Fruit fly (Drosophila melanogaster) whole organism, embryonic: ENCODE data around the gene CG31759.
A peak's percentile ranks its signal among the peaks of the same experiment; 100 is the strongest.

ENCODE experiments used
- Aef1 ChIP-seq: fragments of 200-800 bp; sonication (Bioruptor generic); IDR thresholded peaks from 3 replicates; pipeline ENCODE4 v1.3.6; 2022; ENCODE audit warnings: missing biosample characterization, missing genetic modification characterization
- Blimp-1 ChIP-seq: fragments of 200-800 bp; sonication (Bioruptor generic); optimal IDR thresholded peaks from 3 replicates; lab custom pipeline; 2018; ENCODE audit warnings: missing biosample characterization, missing genetic modification characterization, mild to moderate bottlenecking, moderate library complexity, missing genetic modification reagents
- CG14965 ChIP-seq: fragments of 200-800 bp; sonication (Bioruptor generic); optimal IDR thresholded peaks from 2 replicates; lab custom pipeline; 2016; ENCODE audit warnings: missing biosample characterization, missing genetic modification characterization, borderline replicate concordance
- CG1603 ChIP-seq: fragments of 200-800 bp; sonication (Bioruptor generic); optimal IDR thresholded peaks from 2 replicates; lab custom pipeline; 2019; ENCODE audit warnings: missing biosample characterization, mild to moderate bottlenecking, missing genetic modification characterization, moderate library complexity
- CG17361 ChIP-seq: fragments of 200-800 bp; sonication (Bioruptor generic); IDR thresholded peaks from 3 replicates; pipeline ENCODE4 v1.3.6; 2022; ENCODE audit warnings: missing biosample characterization, missing genetic modification characterization
- CG17568 ChIP-seq: fragments of 200-800 bp; sonication (Bioruptor generic); optimal IDR thresholded peaks from 2 replicates; lab custom pipeline; 2018; ENCODE audit warnings: missing biosample characterization, mild to moderate bottlenecking, missing genetic modification characterization, moderate library complexity
- CG17802 ChIP-seq: fragments of 200-800 bp; sonication (Bioruptor generic); optimal IDR thresholded peaks from 2 replicates; lab custom pipeline; 2018; ENCODE audit warnings: missing biosample characterization, mild to moderate bottlenecking, missing genetic modification characterization, moderate library complexity
- CG34422 ChIP-seq: fragments of 200-800 bp; sonication (Bioruptor generic); IDR thresholded peaks from 3 replicates; pipeline ENCODE4 v1.3.6; 2022; ENCODE audit warnings: missing biosample characterization, missing genetic modification characterization
- CG4404 ChIP-seq: fragments of 200-800 bp; sonication (Bioruptor generic); IDR thresholded peaks from 2 replicates; pipeline ENCODE4 v1.3.6; 2022; ENCODE audit warnings: missing biosample characterization, missing genetic modification characterization
- CG9215 ChIP-seq: fragments of 200-800 bp; sonication (Bioruptor generic); IDR thresholded peaks from 2 replicates; pipeline ENCODE4 v1.3.6; 2022; ENCODE audit warnings: missing biosample characterization, missing genetic modification characterization
- CkIIα-i1 ChIP-seq: fragments of 200-800 bp; sonication (Bioruptor generic); IDR thresholded peaks from 2 replicates; pipeline ENCODE4 v1.3.6; 2022; ENCODE audit warnings: missing biosample characterization, missing genetic modification characterization
- H15 ChIP-seq: fragments of 200-800 bp; sonication (Bioruptor generic); IDR thresholded peaks from 3 replicates; pipeline ENCODE4 v1.3.6; 2022; ENCODE audit warnings: missing biosample characterization, missing genetic modification characterization
- MTF-1 ChIP-seq: fragments of 200-800 bp; sonication (Bioruptor generic); optimal IDR thresholded peaks from 2 replicates; lab custom pipeline; 2018; ENCODE audit warnings: missing biosample characterization, mild to moderate bottlenecking, missing genetic modification characterization, borderline replicate concordance
- Max ChIP-seq: fragments of 200-800 bp; sonication (Bioruptor generic); optimal IDR thresholded peaks from 2 replicates; lab custom pipeline; 2016; ENCODE audit warnings: missing biosample characterization, mild to moderate bottlenecking, missing genetic modification characterization
- Meics ChIP-seq: fragments of 200-800 bp; sonication (Bioruptor generic); optimal IDR thresholded peaks from 2 replicates; lab custom pipeline; 2017; ENCODE audit warnings: missing biosample characterization, mild to moderate bottlenecking, missing genetic modification characterization
- Mes4 ChIP-seq: fragments of 200-800 bp; sonication (Bioruptor generic); optimal IDR thresholded peaks from 2 replicates; lab custom pipeline; 2016; ENCODE audit warnings: missing biosample characterization, missing genetic modification characterization
- NFAT ChIP-seq: fragments of 200-800 bp; sonication (Bioruptor generic); IDR thresholded peaks from 2 replicates; pipeline ENCODE4 v1.3.6; 2022; ENCODE audit warnings: missing biosample characterization, missing genetic modification characterization
- NfI ChIP-seq: fragments of 200-800 bp; sonication (Bioruptor generic); optimal IDR thresholded peaks from 3 replicates; lab custom pipeline; 2018; ENCODE audit warnings: missing biosample characterization, mild to moderate bottlenecking, missing genetic modification characterization, moderate library complexity
- Stat92E ChIP-seq, 3 experiments: fragments of >200 bp in 2 of 3; fragments of 200-800 bp in 1 of 3; sonication (Bioruptor generic) in 1 of 3; optimal IDR thresholded peaks; 2 replicates each; lab custom pipeline; 2017 to 2019; ENCODE audit warnings: missing biosample characterization in 3 of 3, missing genetic modification characterization in 3 of 3, mild to moderate bottlenecking in 1 of 3, moderate library complexity in 1 of 3
- Xrp1 ChIP-seq: fragments of 200-800 bp; sonication (Bioruptor generic); IDR thresholded peaks from 2 replicates; pipeline ENCODE4 v1.3.6; 2022; ENCODE audit warnings: missing biosample characterization, missing genetic modification characterization
- ab ChIP-seq: fragments of 200-800 bp; sonication (Bioruptor generic); optimal IDR thresholded peaks from 2 replicates; lab custom pipeline; 2016; ENCODE audit warnings: missing biosample characterization, missing genetic modification characterization
- az2 ChIP-seq: fragments of 200-800 bp; sonication (Bioruptor generic); optimal IDR thresholded peaks from 3 replicates; lab custom pipeline; 2016; ENCODE audit warnings: missing biosample characterization, missing genetic modification characterization
- bcd ChIP-seq: fragments of 200-800 bp; sonication (Bioruptor generic); optimal IDR thresholded peaks from 2 replicates; lab custom pipeline; 2017; ENCODE audit warnings: missing biosample characterization, mild to moderate bottlenecking, missing genetic modification characterization
- cato ChIP-seq: fragments of 200-800 bp; sonication (Bioruptor generic); optimal IDR thresholded peaks from 2 replicates; lab custom pipeline; 2016; ENCODE audit warnings: missing biosample characterization, missing genetic modification characterization, borderline replicate concordance
- chif ChIP-seq, 2 experiments: fragments of 200-800 bp; sonication (Bioruptor generic); optimal IDR thresholded peaks; 3 replicates each; lab custom pipeline; 2016; ENCODE audit warnings: missing biosample characterization in 2 of 2, missing genetic modification characterization in 2 of 2
- crp ChIP-seq, 2 experiments: fragments of 200-800 bp; sonication (Bioruptor generic); optimal IDR thresholded peaks; 2 replicates in 1 of 2; 3 replicates in 1 of 2; lab custom pipeline; 2017; ENCODE audit warnings: missing biosample characterization in 2 of 2, missing genetic modification characterization in 2 of 2, mild to moderate bottlenecking in 1 of 2, moderate library complexity in 1 of 2
- dati ChIP-seq: fragments of 200-800 bp; sonication (Bioruptor generic); IDR thresholded peaks from 2 replicates; pipeline ENCODE4 v1.3.6; 2022; ENCODE audit warnings: missing biosample characterization, missing genetic modification characterization
- dimm ChIP-seq: fragments of 200-800 bp; sonication (Bioruptor generic); IDR thresholded peaks from 2 replicates; pipeline ENCODE4 v1.3.6; 2022; ENCODE audit warnings: missing biosample characterization, missing genetic modification characterization
- ewg ChIP-seq: fragments of 200-800 bp; sonication (Bioruptor generic); optimal IDR thresholded peaks from 3 replicates; lab custom pipeline; 2017; ENCODE audit warnings: mild to moderate bottlenecking, missing biosample characterization, missing genetic modification reagents, missing genetic modification characterization
- fd64A ChIP-seq: fragments of 200-800 bp; sonication (Bioruptor generic); optimal IDR thresholded peaks from 3 replicates; lab custom pipeline; 2018; ENCODE audit warnings: missing biosample characterization, mild to moderate bottlenecking, missing genetic modification characterization
- insv ChIP-seq, 2 experiments: fragments of 200-800 bp; sonication (Bioruptor generic); optimal IDR thresholded peaks; 3 replicates each; lab custom pipeline; 2016 to 2018; ENCODE audit warnings: missing biosample characterization in 2 of 2, missing genetic modification characterization in 2 of 2
- lilli ChIP-seq: fragments of 200-800 bp; sonication (Bioruptor generic); optimal IDR thresholded peaks from 3 replicates; lab custom pipeline; 2016; ENCODE audit warnings: missing biosample characterization, missing genetic modification characterization
- onecut ChIP-seq: fragments of 200-800 bp; sonication (Bioruptor generic); IDR thresholded peaks from 2 replicates; pipeline ENCODE4 v1.3.6; 2022; ENCODE audit warnings: missing biosample characterization, missing genetic modification characterization
- pan ChIP-seq, 4 experiments: fragments of >200 bp in 3 of 4; fragments of 200-800 bp in 1 of 4; sonication (Bioruptor generic) in 1 of 4; optimal IDR thresholded peaks in 3 of 4; IDR thresholded peaks in 1 of 4; 2 replicates each; pipeline versions ENCODE4 v1.3.6 to Lab custom; 2017 to 2022; ENCODE audit warnings: missing biosample characterization in 2 of 4, missing genetic modification characterization in 2 of 4, mixed read lengths in 1 of 4
- prd ChIP-seq, 3 experiments: fragments of >200 bp in 2 of 3; fragments of 200-800 bp in 1 of 3; sonication (Bioruptor generic) in 1 of 3; optimal IDR thresholded peaks in 2 of 3; IDR thresholded peaks in 1 of 3; 2 replicates in 2 of 3; 3 replicates in 1 of 3; pipeline versions ENCODE4 v1.3.6 to Lab custom; 2017 to 2022; ENCODE audit warnings: missing biosample characterization in 1 of 3, missing genetic modification characterization in 1 of 3
- psq ChIP-seq: fragments of 200-800 bp; sonication (Bioruptor generic); optimal IDR thresholded peaks from 2 replicates; lab custom pipeline; 2017; ENCODE audit warnings: missing biosample characterization, missing genetic modification characterization
- ranshi ChIP-seq: fragments of 200-800 bp; sonication (Bioruptor generic); IDR thresholded peaks from 2 replicates; pipeline ENCODE4 v1.3.6; 2022; ENCODE audit warnings: missing biosample characterization, missing genetic modification characterization
- sc ChIP-seq, 3 experiments: fragments of >200 bp in 2 of 3; fragments of 200-800 bp in 1 of 3; sonication (Bioruptor generic) in 1 of 3; optimal IDR thresholded peaks; 2 replicates in 2 of 3; 3 replicates in 1 of 3; lab custom pipeline; 2017; ENCODE audit warnings: mild to moderate bottlenecking in 1 of 3, missing biosample characterization in 1 of 3, missing genetic modification characterization in 1 of 3, missing genetic modification reagents in 1 of 3
- so ChIP-seq: fragments of 200-800 bp; sonication (Bioruptor generic); IDR thresholded peaks from 3 replicates; pipeline ENCODE4 v1.3.6; 2022; ENCODE audit warnings: missing biosample characterization, missing genetic modification characterization
- stc ChIP-seq: fragments of 200-800 bp; sonication (Bioruptor generic); IDR thresholded peaks from 2 replicates; pipeline ENCODE4 v1.3.6; 2022; ENCODE audit warnings: missing biosample characterization, missing genetic modification characterization
- stwl ChIP-seq: fragments of 200-800 bp; sonication (Bioruptor generic); optimal IDR thresholded peaks from 3 replicates; lab custom pipeline; 2018; ENCODE audit warnings: missing biosample characterization, mild to moderate bottlenecking, missing genetic modification characterization, moderate library complexity

Gene CG31759

dm6 chr2L:12194858-12195257 lies 12.7 kb upstream of the CG31759 start (continued):
- no peak for TF ChIP-seq Aef1
- TF ChIP-seq CG17361 (GFP tag; lab: Robert Waterston, UW) = no peak
- no peak for TF ChIP-seq sc (optimal IDR thresholded peaks at IDR 0.05; lab: Kevin White, UChicago)
- TF ChIP-seq sc (GFP tag; optimal IDR thresholded peaks at IDR 0.05; lab: Kevin White, UChicago) = no peak
- TF ChIP-seq onecut = peak; percentile 17; the same call in 1 of the 2 replicates
- peak; percentile 24 for TF ChIP-seq Blimp-1 (GFP tag; lab: Kevin White, UChicago)
- no peak for TF ChIP-seq Max
- TF ChIP-seq ewg (GFP tag; lab: Kevin White, UChicago) = no peak
- TF ChIP-seq CG9215 (GFP tag; lab: Robert Waterston, UW) = no peak
- no peak for TF ChIP-seq NFAT (GFP tag; lab: Robert Waterston, UW)
- no peak for TF ChIP-seq Stat92E (GFP tag; optimal IDR thresholded peaks at IDR 0.05; lab: Kevin White, UChicago)
- TF ChIP-seq crp (GFP tag; optimal IDR thresholded peaks at IDR 0.05; lab: Kevin White, UChicago) = no peak
- no peak for TF ChIP-seq ranshi (GFP tag; lab: Robert Waterston, UW)
- no peak for TF ChIP-seq lilli
- no peak for TF ChIP-seq CG14965
- no peak for TF ChIP-seq CG34422 (GFP tag; lab: Robert Waterston, UW)
- no peak for TF ChIP-seq chif (GFP tag; optimal IDR thresholded peaks at IDR 0.05; lab: Kevin White, UChicago)
- TF ChIP-seq MTF-1 = peak; percentile 12
- TF ChIP-seq H15 = 0 out of 3 replicates have a peak, but pooled peaks have one; percentile 47
- TF ChIP-seq stc (GFP tag; lab: Robert Waterston, UW) = no peak
- TF ChIP-seq dati (GFP tag; lab: Robert Waterston, UW) = 0 out of 2 replicates have a peak, but pooled peaks have one; percentile 28
- TF ChIP-seq Xrp1 (GFP tag; lab: Robert Waterston, UW) = peak; percentile 72
- no peak for TF ChIP-seq psq (GFP tag; lab: Kevin White, UChicago)
- no peak for TF ChIP-seq CG17568 (GFP tag; lab: Kevin White, UChicago)
- no peak for TF ChIP-seq cato
- no peak for TF ChIP-seq CG17802 (tag; lab: Kevin White, UChicago)
- no peak for TF ChIP-seq prd (optimal IDR thresholded peaks at IDR 0.05; lab: Kevin White, UChicago)
- 0 out of 3 replicates have a peak, but pooled peaks have one; percentile 12 for TF ChIP-seq prd (GFP tag; IDR thresholded peaks at IDR 0.05; lab: Robert Waterston, UW)
- TF ChIP-seq so (GFP tag; lab: Robert Waterston, UW) = no peak
- peak; percentile 8 for TF ChIP-seq bcd (GFP tag; lab: Kevin White, UChicago)
- no peak for TF ChIP-seq pan (optimal IDR thresholded peaks at IDR 0.05; lab: Kevin White, UChicago)
- peak in 1 of 2 experiments; percentile 28 for TF ChIP-seq pan (GFP tag; optimal IDR thresholded peaks at IDR 0.05 in 1 of 2, IDR thresholded peaks at IDR 0.05 in 1 of 2)
- TF ChIP-seq NfI (GFP tag; lab: Kevin White, UChicago) = no peak
- 0 out of 2 replicates have a peak, but pooled peaks have one; percentile 17 for TF ChIP-seq CG4404
- peak; percentile 20 for TF ChIP-seq fd64A (GFP tag; lab: Kevin White, UChicago)
- TF ChIP-seq ab (GFP tag; lab: Kevin White, UChicago) = no peak
- TF ChIP-seq CkIIα-i1 (GFP tag; lab: Robert Waterston, UW) = no peak
- TF ChIP-seq dimm = no peak

- no peak for TF ChIP-seq CG1603 (tag; lab: Kevin White, UChicago)
- no peak for TF ChIP-seq Meics (GFP tag; lab: Kevin White, UChicago)
- TF ChIP-seq Mes4 (GFP tag; lab: Kevin White, UChicago) = no peak
- TF ChIP-seq stwl = no peak
- peak in 1 of 2 experiments; percentile 57 for TF ChIP-seq insv (GFP tag; optimal IDR thresholded peaks at IDR 0.05; lab: Kevin White, UChicago)
- no peak for TF ChIP-seq az2 (GFP tag; lab: Kevin White, UChicago)
These were observed 6.5 kb upstream of the CG31759 start for dm6 chr2L:12200990-12201389.
